Fruit fly (Drosophila melanogaster) whole organism, prepupa: ENCODE data around the gene CG11227.

Experiments used
- CG10631 ChIP-seq: fragments of 200-800 bp; sonication (Bioruptor generic); optimal IDR thresholded peaks from 2 replicates; lab custom pipeline; 2016; ENCODE audit warnings: missing biosample characterization, missing genetic modification characterization
- CG10669 ChIP-seq: fragments of 200-800 bp; sonication (Bioruptor generic); optimal IDR thresholded peaks from 3 replicates; lab custom pipeline; 2018; ENCODE audit warnings: missing biosample characterization, mild to moderate bottlenecking, missing genetic modification characterization, moderate library complexity
- CG11294 ChIP-seq: fragments of 200-800 bp; sonication (Bioruptor generic); IDR thresholded peaks from 2 replicates; pipeline ENCODE4 v1.3.6; 2022; ENCODE audit warnings: missing biosample characterization, missing genetic modification characterization
- CG11902 ChIP-seq: fragments of 200-800 bp; sonication (Bioruptor generic); optimal IDR thresholded peaks from 3 replicates; lab custom pipeline; 2016; ENCODE audit warnings: missing biosample characterization, missing genetic modification characterization
- CG15336 ChIP-seq: fragments of 200-800 bp; sonication (Bioruptor generic); IDR thresholded peaks from 2 replicates; pipeline ENCODE4 v1.3.6; 2022; ENCODE audit warnings: missing biosample characterization, missing genetic modification characterization
- CG16779 ChIP-seq: fragments of 200-800 bp; sonication (Bioruptor generic); optimal IDR thresholded peaks from 3 replicates; lab custom pipeline; 2017; ENCODE audit warnings: missing biosample characterization, mild to moderate bottlenecking, missing genetic modification characterization
- CG32006 ChIP-seq: fragments of 200-800 bp; sonication (Bioruptor generic); optimal IDR thresholded peaks from 3 replicates; lab custom pipeline; 2017; ENCODE audit warnings: missing biosample characterization, mild to moderate bottlenecking, missing genetic modification characterization
- CG34406 ChIP-seq: fragments of 200-800 bp; sonication (Bioruptor generic); optimal IDR thresholded peaks from 3 replicates; lab custom pipeline; 2016; ENCODE audit warnings: missing biosample characterization, missing genetic modification characterization
- CG4318 ChIP-seq: fragments of 200-800 bp; sonication (Bioruptor generic); optimal IDR thresholded peaks from 3 replicates; lab custom pipeline; 2017; ENCODE audit warnings: missing biosample characterization, mild to moderate bottlenecking, missing genetic modification characterization
- CG6163 ChIP-seq: fragments of 200-800 bp; sonication (Bioruptor generic); IDR thresholded peaks from 3 replicates; pipeline ENCODE4 v1.3.6; 2022; ENCODE audit warnings: missing biosample characterization, missing genetic modification characterization
- CG6854 ChIP-seq: fragments of 200-800 bp; sonication (Bioruptor generic); optimal IDR thresholded peaks from 2 replicates; lab custom pipeline; 2017; ENCODE audit warnings: missing biosample characterization, mild to moderate bottlenecking, missing genetic modification characterization
- CG8119 ChIP-seq: fragments of 200-800 bp; sonication (Bioruptor generic); IDR thresholded peaks from 3 replicates; pipeline ENCODE4 v1.3.6; 2022; ENCODE audit warnings: missing biosample characterization, missing genetic modification characterization
- CG8319 ChIP-seq: fragments of 200-800 bp; sonication (Bioruptor generic); optimal IDR thresholded peaks from 3 replicates; lab custom pipeline; 2016; ENCODE audit warnings: missing biosample characterization, missing genetic modification characterization
- CG8632 ChIP-seq: fragments of 200-800 bp; sonication (Bioruptor generic); optimal IDR thresholded peaks from 3 replicates; lab custom pipeline; 2016; ENCODE audit warnings: missing biosample characterization, missing genetic modification characterization
- Eip75B ChIP-seq: fragments of 200-800 bp; sonication (Bioruptor generic); optimal IDR thresholded peaks from 3 replicates; lab custom pipeline; 2016; ENCODE audit warnings: missing biosample characterization, missing genetic modification characterization
- Eip78C ChIP-seq: fragments of 200-800 bp; sonication (Bioruptor generic); peaks from one replicate; lab custom pipeline; 2016; ENCODE audit warnings: missing biosample characterization, missing genetic modification characterization
- Eip93F ChIP-seq: fragments of 200-800 bp; sonication (Bioruptor generic); optimal IDR thresholded peaks from 2 replicates; lab custom pipeline; 2016; ENCODE audit warnings: missing biosample characterization, mild to moderate bottlenecking, missing genetic modification characterization
- Ets96B ChIP-seq: fragments of 200-800 bp; optimal IDR thresholded peaks from 2 replicates; lab custom pipeline; 2019; ENCODE audit warnings: missing biosample characterization, mild to moderate bottlenecking, missing genetic modification characterization, moderate library complexity
- Gug ChIP-seq: fragments of 200-800 bp; sonication (Bioruptor generic); IDR thresholded peaks from 2 replicates; pipeline ENCODE4 v1.3.6; 2022; ENCODE audit warnings: missing biosample characterization, missing genetic modification characterization
- Met ChIP-seq: fragments of 200-800 bp; sonication (Bioruptor generic); optimal IDR thresholded peaks from 3 replicates; lab custom pipeline; 2016; ENCODE audit warnings: missing biosample characterization, missing genetic modification characterization
- OdsH ChIP-seq: fragments of 200-800 bp; sonication (Bioruptor generic); optimal IDR thresholded peaks from 3 replicates; lab custom pipeline; 2016; ENCODE audit warnings: missing biosample characterization, missing genetic modification characterization
- Sox102F ChIP-seq: fragments of 200-800 bp; sonication (Bioruptor generic); optimal IDR thresholded peaks from 2 replicates; lab custom pipeline; 2016; ENCODE audit warnings: missing biosample characterization, mild to moderate bottlenecking, missing genetic modification characterization
- Sox14 ChIP-seq: fragments of 200-800 bp; sonication (Bioruptor generic); optimal IDR thresholded peaks from 3 replicates; lab custom pipeline; 2016; ENCODE audit warnings: missing biosample characterization, missing genetic modification characterization
- Sox15 ChIP-seq: fragments of 200-800 bp; sonication (Bioruptor generic); optimal IDR thresholded peaks from 3 replicates; lab custom pipeline; 2016; ENCODE audit warnings: missing biosample characterization, missing genetic modification characterization
- acj6 ChIP-seq: fragments of 200-800 bp; sonication (Bioruptor generic); optimal IDR thresholded peaks from 3 replicates; lab custom pipeline; 2016; ENCODE audit warnings: missing biosample characterization, missing genetic modification characterization
- dac ChIP-seq: fragments of 200-800 bp; sonication (Bioruptor generic); optimal IDR thresholded peaks from 2 replicates; lab custom pipeline; 2017; ENCODE audit warnings: missing biosample characterization, mild to moderate bottlenecking, missing genetic modification characterization
- fd59A ChIP-seq: fragments of 200-800 bp; sonication (Bioruptor generic); optimal IDR thresholded peaks from 2 replicates; lab custom pipeline; 2017; ENCODE audit warnings: missing biosample characterization, mild to moderate bottlenecking, missing genetic modification characterization, missing genetic modification reagents
- lz ChIP-seq: fragments of 200-800 bp; sonication (Bioruptor generic); optimal IDR thresholded peaks from 3 replicates; lab custom pipeline; 2016; ENCODE audit warnings: missing biosample characterization, missing genetic modification characterization
- pdm3 ChIP-seq: fragments of 200-800 bp; sonication (Bioruptor generic); optimal IDR thresholded peaks from 3 replicates; lab custom pipeline; 2016; ENCODE audit warnings: missing biosample characterization, missing genetic modification characterization
- salr ChIP-seq, 2 experiments: fragments of 200-800 bp; sonication (Bioruptor generic); optimal IDR thresholded peaks; 3 replicates each; lab custom pipeline; 2016 to 2018; ENCODE audit warnings: missing biosample characterization in 2 of 2, missing genetic modification characterization in 2 of 2, mild to moderate bottlenecking in 1 of 2
- spab ChIP-seq: fragments of 200-800 bp; sonication (Bioruptor generic); optimal IDR thresholded peaks from 2 replicates; lab custom pipeline; 2017; ENCODE audit warnings: missing biosample characterization, mild to moderate bottlenecking, missing genetic modification characterization, missing genetic modification reagents
- ss ChIP-seq, 2 experiments: fragments of 200-800 bp; sonication (Bioruptor generic); optimal IDR thresholded peaks; 2 replicates in 1 of 2; 3 replicates in 1 of 2; lab custom pipeline; 2017 to 2018; ENCODE audit warnings: mild to moderate bottlenecking in 2 of 2, missing biosample characterization in 2 of 2, missing genetic modification characterization in 2 of 2, moderate library complexity in 1 of 2
- topi ChIP-seq: fragments of 200-800 bp; sonication (Bioruptor generic); optimal IDR thresholded peaks from 3 replicates; lab custom pipeline; 2016; ENCODE audit warnings: missing biosample characterization, missing genetic modification characterization

CG11227 gene

DNA sequence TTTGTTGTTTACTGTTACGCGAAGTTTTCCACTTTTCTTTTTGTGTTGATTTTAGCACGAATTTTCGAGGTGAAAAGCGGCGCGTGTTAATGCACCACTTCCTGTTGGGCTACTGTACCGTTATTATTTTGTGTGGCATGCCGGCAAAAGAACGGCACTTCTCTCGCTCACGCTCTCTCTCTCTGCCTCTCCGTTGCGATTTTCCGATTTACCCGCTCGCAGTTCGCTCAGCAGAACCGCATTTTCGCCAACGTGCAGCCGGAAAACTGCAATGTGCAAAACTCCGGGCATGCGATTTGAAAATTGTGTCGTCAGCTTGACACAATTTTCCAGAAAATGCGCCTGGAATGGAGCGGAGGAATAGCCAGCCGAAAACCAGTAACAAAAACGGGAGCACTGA lies 6.4 kb downstream of the CG11227 start, which contains the start of gene shakB:
Gene shakB, minus strand, starts transcription at position 101 of the 400 bp plus-strand sequence.
- no peak for TF ChIP-seq CG10669 (GFP tag; lab: Kevin White, UChicago)
- TF ChIP-seq CG16779 (tag; lab: Kevin White, UChicago) = no peak
- TF ChIP-seq Eip78C (GFP tag; lab: Kevin White, UChicago) = no peak
- no peak for TF ChIP-seq CG6854 (GFP tag; lab: Kevin White, UChicago)
- no peak for TF ChIP-seq Sox14
- no peak for TF ChIP-seq CG15336 (GFP tag; lab: Robert Waterston, UW)
- no peak for TF ChIP-seq CG4318 (GFP tag; lab: Kevin White, UChicago)
- TF ChIP-seq CG8632 (GFP tag; lab: Kevin White, UChicago) = no peak
- no peak for TF ChIP-seq Sox102F
- TF ChIP-seq CG11902 (GFP tag; lab: Kevin White, UChicago) = no peak
- TF ChIP-seq Eip93F (GFP tag; lab: Kevin White, UChicago) = no peak
- no peak for TF ChIP-seq dac (GFP tag; lab: Kevin White, UChicago)
- no peak for TF ChIP-seq pdm3 (GFP tag; lab: Kevin White, UChicago)

dm6 chrX:20925858-20926257 lies 7.5 kb downstream of the CG11227 start:
- TF ChIP-seq CG8119 (GFP tag; lab: Robert Waterston, UW) (no peak), OdsH (no peak)

DNA sequence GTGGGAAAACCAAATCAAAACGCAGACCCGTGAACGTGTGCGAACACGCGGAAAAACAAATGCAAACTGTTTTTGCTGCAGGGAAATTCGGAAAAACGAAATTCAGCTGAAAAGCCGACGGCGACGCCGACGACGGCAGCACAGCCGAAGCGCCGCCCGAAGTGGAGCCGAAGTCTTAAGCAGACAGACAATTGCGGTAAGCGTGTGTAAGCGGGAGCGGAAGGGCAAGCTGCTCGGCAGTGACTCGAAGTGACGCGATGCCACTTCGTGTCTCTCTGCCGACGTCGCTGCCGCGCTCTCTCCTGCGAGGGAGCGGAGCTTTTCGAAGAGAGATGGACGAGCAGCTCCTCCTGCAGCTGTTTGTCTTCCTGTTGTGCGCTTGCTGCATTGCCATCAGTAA lies 8.4 kb downstream of the CG11227 start:
- no peak for TF ChIP-seq Ets96B (tag; lab: Kevin White, UChicago)
- TF ChIP-seq Sox14 = no peak
- no peak for TF ChIP-seq Met (GFP tag; lab: Kevin White, UChicago)
- TF ChIP-seq acj6 (GFP tag; lab: Kevin White, UChicago) = no peak
- no peak for TF ChIP-seq CG6163 (GFP tag; lab: Robert Waterston, UW)
- no peak for TF ChIP-seq Eip93F (GFP tag; lab: Kevin White, UChicago)
- TF ChIP-seq topi (GFP tag; lab: Kevin White, UChicago) = no peak
- no peak for TF ChIP-seq salr (GFP tag; optimal IDR thresholded peaks at IDR 0.05; lab: Kevin White, UChicago)
- no peak for TF ChIP-seq Sox15 (GFP tag; lab: Kevin White, UChicago)
- no peak for TF ChIP-seq CG11294
- TF ChIP-seq CG15336 (GFP tag; lab: Robert Waterston, UW) = no peak
- TF ChIP-seq CG4318 (GFP tag; lab: Kevin White, UChicago) = no peak
- no peak for TF ChIP-seq lz (GFP tag; lab: Kevin White, UChicago)
- no peak for TF ChIP-seq fd59A (GFP tag; lab: Kevin White, UChicago)
- TF ChIP-seq Gug (GFP tag; lab: Robert Waterston, UW) = no peak
- TF ChIP-seq CG10669 (GFP tag; lab: Kevin White, UChicago) = no peak
- TF ChIP-seq spab (GFP tag; lab: Kevin White, UChicago) = no peak
- no peak for TF ChIP-seq CG10631

DNA sequence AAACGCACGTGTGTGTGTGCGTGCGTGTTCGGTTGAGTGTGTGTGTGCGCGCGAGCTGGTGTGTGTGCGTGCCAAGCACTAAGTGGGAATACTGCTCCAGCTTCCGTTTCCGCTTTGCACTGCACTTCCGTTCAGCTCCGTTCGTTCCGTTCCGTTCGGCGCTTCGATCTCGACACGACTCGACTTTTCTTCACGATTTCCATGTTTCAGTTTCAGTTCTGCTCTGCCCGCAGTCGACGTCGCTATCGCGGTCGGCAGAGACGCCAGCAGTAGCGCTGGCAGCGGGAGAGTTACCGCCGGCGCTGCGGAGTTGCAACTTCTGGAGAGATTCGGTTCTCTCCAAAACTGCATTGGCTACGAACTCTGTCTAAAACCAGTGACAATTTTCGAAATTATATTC lies 9.6 kb downstream of the CG11227 start:
- TF ChIP-seq CG10631 (no peak), Eip75B (GFP tag; lab: Kevin White, UChicago) (no peak), ss (GFP tag; optimal IDR thresholded peaks at IDR 0.05; lab: Kevin White, UChicago) (no peak), Sox102F (no peak), Sox14 (no peak), CG11902 (GFP tag; lab: Kevin White, UChicago) (no peak), CG16779 (tag; lab: Kevin White, UChicago) (no peak), CG34406 (GFP tag; lab: Kevin White, UChicago) (no peak), CG8319 (no peak), dac (GFP tag; lab: Kevin White, UChicago) (no peak), OdsH (no peak), CG15336 (GFP tag; lab: Robert Waterston, UW) (no peak)

DNA sequence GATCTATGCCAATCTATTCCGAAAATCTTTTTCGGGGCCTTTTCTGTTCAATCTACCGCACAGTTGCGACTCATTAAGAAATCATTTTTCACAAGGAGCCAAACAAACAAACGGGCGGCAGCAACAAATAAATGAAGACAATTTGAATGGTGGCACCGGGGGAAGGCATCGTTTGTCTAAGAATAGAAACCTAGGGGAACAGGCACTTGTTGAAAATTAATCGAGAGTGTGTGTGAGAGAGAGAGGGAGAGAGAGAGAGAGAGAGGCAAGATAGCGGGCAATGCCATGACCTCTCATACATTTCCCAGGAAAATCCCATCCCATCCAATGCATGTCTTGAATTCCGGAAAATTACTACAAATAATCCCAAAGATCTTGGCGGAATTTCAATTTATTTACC lies 16.9 kb downstream of the CG11227 start:
- TF ChIP-seq CG8119 (GFP tag; lab: Robert Waterston, UW) = no peak
- TF ChIP-seq CG8319 = no peak
- TF ChIP-seq Sox102F = no peak
- TF ChIP-seq CG32006 (GFP tag; lab: Kevin White, UChicago) = no peak
- TF ChIP-seq, all 60 proteins: peak for 0
